Fruit fly (Drosophila melanogaster) whole organism, prepupa: ENCODE data around the gene CG5274.
A peak's percentile ranks its signal among the peaks of the same experiment; 100 is the strongest.

ENCODE experiments used
- Blimp-1 ChIP-seq: fragments of 200-800 bp; sonication (Bioruptor generic); optimal IDR thresholded peaks from 3 replicates; lab custom pipeline; 2017; ENCODE audit warnings: missing biosample characterization, missing genetic modification characterization, mild to moderate bottlenecking, moderate library complexity, missing genetic modification reagents
- CG10669 ChIP-seq: fragments of 200-800 bp; sonication (Bioruptor generic); optimal IDR thresholded peaks from 3 replicates; lab custom pipeline; 2018; ENCODE audit warnings: missing biosample characterization, mild to moderate bottlenecking, missing genetic modification characterization, moderate library complexity
- CG11902 ChIP-seq: fragments of 200-800 bp; sonication (Bioruptor generic); optimal IDR thresholded peaks from 3 replicates; lab custom pipeline; 2016; ENCODE audit warnings: missing biosample characterization, missing genetic modification characterization
- CG15336 ChIP-seq: fragments of 200-800 bp; sonication (Bioruptor generic); IDR thresholded peaks from 2 replicates; pipeline ENCODE4 v1.3.6; 2022; ENCODE audit warnings: missing biosample characterization, missing genetic modification characterization
- CG16779 ChIP-seq: fragments of 200-800 bp; sonication (Bioruptor generic); optimal IDR thresholded peaks from 3 replicates; lab custom pipeline; 2017; ENCODE audit warnings: missing biosample characterization, mild to moderate bottlenecking, missing genetic modification characterization
- CG3032 ChIP-seq: fragments of 200-800 bp; optimal IDR thresholded peaks from 2 replicates; lab custom pipeline; 2019; ENCODE audit warnings: missing biosample characterization, mild to moderate bottlenecking, missing genetic modification characterization, moderate library complexity
- CG32006 ChIP-seq: fragments of 200-800 bp; sonication (Bioruptor generic); optimal IDR thresholded peaks from 3 replicates; lab custom pipeline; 2017; ENCODE audit warnings: missing biosample characterization, mild to moderate bottlenecking, missing genetic modification characterization
- CG34406 ChIP-seq: fragments of 200-800 bp; sonication (Bioruptor generic); optimal IDR thresholded peaks from 3 replicates; lab custom pipeline; 2016; ENCODE audit warnings: missing biosample characterization, missing genetic modification characterization
- CG3919 ChIP-seq: fragments of 200-800 bp; sonication (Bioruptor generic); optimal IDR thresholded peaks from 3 replicates; lab custom pipeline; 2016; ENCODE audit warnings: missing biosample characterization, missing genetic modification characterization
- CG6276 ChIP-seq: fragments of 200-800 bp; sonication (Bioruptor generic); optimal IDR thresholded peaks from 2 replicates; lab custom pipeline; 2017; ENCODE audit warnings: missing biosample characterization, mild to moderate bottlenecking, missing genetic modification characterization
- CG6854 ChIP-seq: fragments of 200-800 bp; sonication (Bioruptor generic); optimal IDR thresholded peaks from 2 replicates; lab custom pipeline; 2017; ENCODE audit warnings: missing biosample characterization, mild to moderate bottlenecking, missing genetic modification characterization
- CG8119 ChIP-seq: fragments of 200-800 bp; sonication (Bioruptor generic); IDR thresholded peaks from 3 replicates; pipeline ENCODE4 v1.3.6; 2022; ENCODE audit warnings: missing biosample characterization, missing genetic modification characterization
- CG8632 ChIP-seq: fragments of 200-800 bp; sonication (Bioruptor generic); optimal IDR thresholded peaks from 3 replicates; lab custom pipeline; 2016; ENCODE audit warnings: missing biosample characterization, missing genetic modification characterization
- Eip78C ChIP-seq: fragments of 200-800 bp; sonication (Bioruptor generic); peaks from one replicate; lab custom pipeline; 2016; ENCODE audit warnings: missing biosample characterization, missing genetic modification characterization
- Ets21C ChIP-seq: fragments of 200-800 bp; sonication (Bioruptor generic); optimal IDR thresholded peaks from 3 replicates; lab custom pipeline; 2016; ENCODE audit warnings: missing biosample characterization, missing genetic modification characterization
- Ets96B ChIP-seq: fragments of 200-800 bp; optimal IDR thresholded peaks from 2 replicates; lab custom pipeline; 2019; ENCODE audit warnings: missing biosample characterization, mild to moderate bottlenecking, missing genetic modification characterization, moderate library complexity
- Gug ChIP-seq: fragments of 200-800 bp; sonication (Bioruptor generic); IDR thresholded peaks from 2 replicates; pipeline ENCODE4 v1.3.6; 2022; ENCODE audit warnings: missing biosample characterization, missing genetic modification characterization
- Hr39 ChIP-seq: fragments of 200-800 bp; sonication (Bioruptor generic); optimal IDR thresholded peaks from 2 replicates; lab custom pipeline; 2016; ENCODE audit warnings: missing biosample characterization, missing genetic modification characterization
- Hr4 ChIP-seq: fragments of 200-800 bp; sonication (Bioruptor generic); optimal IDR thresholded peaks from 3 replicates; lab custom pipeline; 2016; ENCODE audit warnings: missing biosample characterization, missing genetic modification characterization
- Lpt ChIP-seq: fragments of 200-800 bp; sonication (Bioruptor generic); optimal IDR thresholded peaks from 3 replicates; lab custom pipeline; 2016; ENCODE audit warnings: missing biosample characterization, missing genetic modification characterization
- Met ChIP-seq: fragments of 200-800 bp; sonication (Bioruptor generic); optimal IDR thresholded peaks from 3 replicates; lab custom pipeline; 2016; ENCODE audit warnings: missing biosample characterization, missing genetic modification characterization
- Smox ChIP-seq: fragments of 200-800 bp; sonication (Bioruptor generic); optimal IDR thresholded peaks from 3 replicates; lab custom pipeline; 2016; ENCODE audit warnings: missing biosample characterization, missing genetic modification characterization
- Sox102F ChIP-seq: fragments of 200-800 bp; sonication (Bioruptor generic); optimal IDR thresholded peaks from 2 replicates; lab custom pipeline; 2016; ENCODE audit warnings: missing biosample characterization, mild to moderate bottlenecking, missing genetic modification characterization
- Sox15 ChIP-seq: fragments of 200-800 bp; sonication (Bioruptor generic); optimal IDR thresholded peaks from 3 replicates; lab custom pipeline; 2016; ENCODE audit warnings: missing biosample characterization, missing genetic modification characterization
- achi ChIP-seq: fragments of 200-800 bp; sonication (Bioruptor generic); optimal IDR thresholded peaks from 3 replicates; lab custom pipeline; 2016; ENCODE audit warnings: missing biosample characterization, missing genetic modification characterization
- acj6 ChIP-seq: fragments of 200-800 bp; sonication (Bioruptor generic); optimal IDR thresholded peaks from 3 replicates; lab custom pipeline; 2016; ENCODE audit warnings: missing biosample characterization, missing genetic modification characterization
- dsx ChIP-seq: fragments of 200-800 bp; optimal IDR thresholded peaks from 3 replicates; lab custom pipeline; 2019; ENCODE audit warnings: missing biosample characterization, mild to moderate bottlenecking, missing genetic modification characterization, moderate library complexity; ENCODE audit not compliant: poor library complexity, severe bottlenecking
- eg ChIP-seq: fragments of 200-800 bp; sonication (Bioruptor generic); IDR thresholded peaks from 3 replicates; pipeline ENCODE4 v1.3.6; 2022; ENCODE audit warnings: missing biosample characterization, missing genetic modification characterization
- esn ChIP-seq: fragments of 200-800 bp; sonication (Bioruptor generic); optimal IDR thresholded peaks from 2 replicates; lab custom pipeline; 2016; ENCODE audit warnings: missing biosample characterization, mild to moderate bottlenecking, missing genetic modification characterization, moderate library complexity
- fd85E ChIP-seq: fragments of 200-800 bp; sonication (Bioruptor generic); optimal IDR thresholded peaks from 3 replicates; lab custom pipeline; 2016; ENCODE audit warnings: missing biosample characterization, missing genetic modification characterization
- lz ChIP-seq: fragments of 200-800 bp; sonication (Bioruptor generic); optimal IDR thresholded peaks from 3 replicates; lab custom pipeline; 2016; ENCODE audit warnings: missing biosample characterization, missing genetic modification characterization
- net ChIP-seq: fragments of 200-800 bp; sonication (Bioruptor generic); optimal IDR thresholded peaks from 3 replicates; lab custom pipeline; 2016; ENCODE audit warnings: missing biosample characterization, missing genetic modification characterization
- salr ChIP-seq, 2 experiments: fragments of 200-800 bp; sonication (Bioruptor generic); optimal IDR thresholded peaks; 3 replicates each; lab custom pipeline; 2016 to 2018; ENCODE audit warnings: missing biosample characterization in 2 of 2, missing genetic modification characterization in 2 of 2, mild to moderate bottlenecking in 1 of 2
- spab ChIP-seq: fragments of 200-800 bp; sonication (Bioruptor generic); optimal IDR thresholded peaks from 2 replicates; lab custom pipeline; 2017; ENCODE audit warnings: missing biosample characterization, mild to moderate bottlenecking, missing genetic modification characterization, missing genetic modification reagents
- ss ChIP-seq, 2 experiments: fragments of 200-800 bp; sonication (Bioruptor generic); optimal IDR thresholded peaks; 2 replicates in 1 of 2; 3 replicates in 1 of 2; lab custom pipeline; 2017 to 2018; ENCODE audit warnings: mild to moderate bottlenecking in 2 of 2, missing biosample characterization in 2 of 2, missing genetic modification characterization in 2 of 2, moderate library complexity in 1 of 2
- topi ChIP-seq: fragments of 200-800 bp; sonication (Bioruptor generic); optimal IDR thresholded peaks from 3 replicates; lab custom pipeline; 2016; ENCODE audit warnings: missing biosample characterization, missing genetic modification characterization

CG5274 gene

dm6 chr3L:20470991-20471498 lies 43.6 kb upstream of the CG5274 start (continued):
- TF ChIP-seq esn (GFP tag; lab: Kevin White, UChicago) (no peak), Ets96B (tag; lab: Kevin White, UChicago) (no peak), Gug (peak; percentile 48), CG16779 (no peak), eg (GFP tag; lab: Robert Waterston, UW) (peak; percentile 82), CG3032 (tag; lab: Kevin White, UChicago) (no peak), net (GFP tag; lab: Kevin White, UChicago) (peak; percentile 47), CG32006 (peak; percentile 68), topi (no peak), Met (GFP tag; lab: Kevin White, UChicago) (no peak), dsx (GFP tag; lab: Kevin White, UChicago) (no peak), CG3919 (GFP tag; lab: Kevin White, UChicago) (peak; percentile 47), Hr39 (no peak), lz (GFP tag; lab: Kevin White, UChicago) (no peak), Sox102F (GFP tag; lab: Kevin White, UChicago) (no peak), Ets21C (no peak), acj6 (peak; percentile 8), Blimp-1 (no peak), Hr4 (GFP tag; lab: Kevin White, UChicago) (no peak), CG8632 (GFP tag; lab: Kevin White, UChicago) (peak; percentile 24), fd85E (no peak)

DNA sequence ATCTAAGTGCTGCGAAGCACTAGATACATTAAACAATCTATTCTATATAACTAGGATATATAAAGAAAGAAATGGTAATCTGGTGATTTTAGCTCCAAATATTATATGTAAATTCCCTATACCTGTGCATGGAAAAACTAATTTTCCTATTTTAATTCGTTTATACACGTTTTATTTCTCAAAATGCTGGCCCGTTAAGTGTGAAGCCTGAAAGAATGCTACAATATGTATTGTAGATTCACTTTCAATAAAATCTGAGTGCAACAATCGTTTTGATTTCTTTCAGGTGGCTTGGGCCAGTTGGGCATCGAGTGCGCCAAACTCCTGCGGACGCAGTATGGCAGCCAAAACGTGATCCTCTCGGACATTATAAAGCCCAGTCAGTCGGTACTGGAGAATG lies 40.0 kb upstream of the CG5274 start:
- TF ChIP-seq CG10669 (GFP tag; lab: Kevin White, UChicago) (no peak), Blimp-1 (peak; percentile 49)

dm6 chr3L:20466599-20466998 lies 39.1 kb upstream of the CG5274 start, which contains the start of gene Tdh:
Gene Tdh (plus strand): TSS chr3L:20466944.
- TF ChIP-seq CG6854 (GFP tag; lab: Kevin White, UChicago), result no peak
- TF ChIP-seq ss (GFP tag; optimal IDR thresholded peaks at IDR 0.05; lab: Kevin White, UChicago), result no peak
- no peak for TF ChIP-seq salr (GFP tag; optimal IDR thresholded peaks at IDR 0.05; lab: Kevin White, UChicago)
- no peak for TF ChIP-seq Met (GFP tag; lab: Kevin White, UChicago)
- no peak for TF ChIP-seq CG11902 (GFP tag; lab: Kevin White, UChicago)
- no peak for TF ChIP-seq Smox (GFP tag; lab: Kevin White, UChicago)
- no peak for TF ChIP-seq CG10669 (GFP tag; lab: Kevin White, UChicago)
- no peak for TF ChIP-seq CG34406 (GFP tag; lab: Kevin White, UChicago)
- no peak for TF ChIP-seq CG3032 (tag; lab: Kevin White, UChicago)
- TF ChIP-seq CG8119 (GFP tag; lab: Robert Waterston, UW), result no peak
- no peak for TF ChIP-seq spab (GFP tag; lab: Kevin White, UChicago)
- TF ChIP-seq CG6276 (GFP tag; lab: Kevin White, UChicago), result no peak
- no peak for TF ChIP-seq Blimp-1
- no peak for TF ChIP-seq Ets96B (tag; lab: Kevin White, UChicago)

- TF ChIP-seq Sox15 (no peak), Blimp-1 (no peak), Met (GFP tag; lab: Kevin White, UChicago) (no peak)
Observed at dm6 chr3L:20465941-20466340, 38.5 kb upstream of the CG5274 start, which contains the start of gene CG42764. Gene CG42764 (minus strand): TSS chr3L:20466041.

dm6 chr3L:20464677-20465076 lies 37.2 kb upstream of the CG5274 start, which contains the start of gene atk:
Gene atk (minus strand): TSS chr3L:20464862.
- TF ChIP-seq topi, result no peak
- TF ChIP-seq ss (GFP tag; optimal IDR thresholded peaks at IDR 0.05; lab: Kevin White, UChicago), result no peak
- no peak for TF ChIP-seq Lpt (GFP tag; lab: Kevin White, UChicago)
- no peak for TF ChIP-seq CG15336 (GFP tag; lab: Robert Waterston, UW)
- TF ChIP-seq Ets96B (tag; lab: Kevin White, UChicago), result no peak
- TF ChIP-seq CG6276 (GFP tag; lab: Kevin White, UChicago), result no peak
- no peak for TF ChIP-seq achi
- no peak for TF ChIP-seq Eip78C (GFP tag; lab: Kevin White, UChicago)
- TF ChIP-seq lz (GFP tag; lab: Kevin White, UChicago), result no peak
